Fruit fly (Drosophila melanogaster) whole organism, pupa: ENCODE measurements around the gene PolA1.

ENCODE experiments used
- CG10348 ChIP-seq: fragments of 200-800 bp; sonication (Bioruptor generic); IDR thresholded peaks from 2 replicates; pipeline ENCODE4 v1.3.6; 2022; ENCODE audit warnings: missing biosample characterization, missing genetic modification characterization
- CG13204 ChIP-seq: fragments of 200-800 bp; sonication (Bioruptor generic); optimal IDR thresholded peaks from 2 replicates; lab custom pipeline; 2018; ENCODE audit warnings: missing biosample characterization, mild to moderate bottlenecking, missing genetic modification characterization, moderate library complexity
- CG14655 ChIP-seq: fragments of 200-800 bp; sonication (Bioruptor generic); optimal IDR thresholded peaks from 3 replicates; lab custom pipeline; 2017; ENCODE audit warnings: mild to moderate bottlenecking, missing biosample characterization, missing genetic modification reagents, missing genetic modification characterization
- CG15710 ChIP-seq: fragments of 200-800 bp; sonication (Bioruptor generic); optimal IDR thresholded peaks from 2 replicates; lab custom pipeline; 2018; ENCODE audit warnings: missing biosample characterization, mild to moderate bottlenecking, missing genetic modification characterization, moderate library complexity
- CG32121 ChIP-seq: fragments of 200-800 bp; sonication (Bioruptor generic); IDR thresholded peaks from 2 replicates; pipeline ENCODE4 v1.3.6; 2022; ENCODE audit warnings: missing biosample characterization, missing genetic modification characterization
- CG34367 ChIP-seq: fragments of 200-800 bp; sonication (Bioruptor generic); optimal IDR thresholded peaks from 2 replicates; lab custom pipeline; 2018; ENCODE audit warnings: missing biosample characterization, mild to moderate bottlenecking, missing genetic modification characterization
- CG8159 ChIP-seq: fragments of 200-800 bp; sonication (Bioruptor generic); optimal IDR thresholded peaks from 3 replicates; lab custom pipeline; 2018; ENCODE audit warnings: missing biosample characterization, mild to moderate bottlenecking, missing genetic modification characterization, moderate library complexity
- CG8301 ChIP-seq: fragments of 200-800 bp; sonication (Bioruptor generic); optimal IDR thresholded peaks from 2 replicates; lab custom pipeline; 2018; ENCODE audit warnings: missing biosample characterization, mild to moderate bottlenecking, missing genetic modification characterization
- EcR ChIP-seq: fragments of 200-800 bp; sonication (Bioruptor generic); optimal IDR thresholded peaks from 3 replicates; lab custom pipeline; 2019; ENCODE audit warnings: missing biosample characterization, missing genetic modification characterization, mild to moderate bottlenecking, moderate library complexity, missing genetic modification reagents
- Ets98B ChIP-seq: fragments of 200-800 bp; sonication (Bioruptor generic); IDR thresholded peaks from 2 replicates; pipeline ENCODE4 v1.3.6; 2022; ENCODE audit warnings: missing biosample characterization, missing genetic modification characterization
- Pif1A ChIP-seq: fragments of 200-800 bp; sonication (Bioruptor generic); optimal IDR thresholded peaks from 3 replicates; lab custom pipeline; 2016; ENCODE audit warnings: missing biosample characterization, missing genetic modification characterization
- fd96Ca ChIP-seq: fragments of 200-800 bp; sonication (Bioruptor generic); IDR thresholded peaks from 3 replicates; pipeline ENCODE4 v1.3.6; 2022; ENCODE audit warnings: missing biosample characterization, missing genetic modification characterization

DNA sequence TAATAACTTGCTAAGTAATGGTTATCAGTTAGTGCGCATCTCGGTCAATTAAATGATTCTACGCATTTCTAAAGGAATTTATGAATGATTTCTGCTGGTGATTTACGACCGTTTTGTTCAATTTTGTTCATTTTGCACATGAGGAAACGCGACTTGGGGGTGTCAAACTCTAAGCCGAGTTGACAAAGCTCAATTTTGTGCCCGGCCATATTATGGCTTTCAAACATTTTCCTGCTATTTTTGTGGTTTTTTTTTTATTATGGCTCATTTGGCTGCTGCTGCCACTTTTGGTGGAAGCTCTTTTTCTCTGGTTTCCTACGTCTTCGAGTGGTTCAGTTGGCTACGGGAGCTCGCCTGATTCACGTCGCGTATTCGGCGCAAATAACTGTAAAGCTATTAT lies 7.5 kb downstream of the PolA1 start, which contains the start of gene Jhbp16:
- no peak for TF ChIP-seq CG14655
- no peak for TF ChIP-seq CG10348 (GFP tag; lab: Robert Waterston, UW)
- TF ChIP-seq fd96Ca = no peak
- no peak for TF ChIP-seq CG13204 (GFP tag; lab: Kevin White, UChicago)
- TF ChIP-seq Pif1A (GFP tag; lab: Kevin White, UChicago) = no peak
- TF ChIP-seq Ets98B (GFP tag; lab: Robert Waterston, UW) = no peak
- no peak for TF ChIP-seq CG32121 (GFP tag; lab: Robert Waterston, UW)
- no peak for TF ChIP-seq EcR (GFP tag; lab: Kevin White, UChicago)
- no peak for TF ChIP-seq CG8301 (tag; lab: Kevin White, UChicago)
- TF ChIP-seq CG8159 = no peak
- TF ChIP-seq CG34367 (tag; lab: Kevin White, UChicago) = no peak
- no peak for TF ChIP-seq CG15710 (tag; lab: Kevin White, UChicago)
